Fruit fly (Drosophila melanogaster) S2 (cell line): ENCODE data around the gene CG3662.

Experiments used
- CG8478 ChIP-seq: fragments of >200 bp; optimal IDR thresholded peaks from 2 replicates; lab custom pipeline; 2018
- CTCF ChIP-seq, 2 experiments: fragments of >200 bp; optimal IDR thresholded peaks; 2 replicates each; lab custom pipeline; 2018

DNA sequence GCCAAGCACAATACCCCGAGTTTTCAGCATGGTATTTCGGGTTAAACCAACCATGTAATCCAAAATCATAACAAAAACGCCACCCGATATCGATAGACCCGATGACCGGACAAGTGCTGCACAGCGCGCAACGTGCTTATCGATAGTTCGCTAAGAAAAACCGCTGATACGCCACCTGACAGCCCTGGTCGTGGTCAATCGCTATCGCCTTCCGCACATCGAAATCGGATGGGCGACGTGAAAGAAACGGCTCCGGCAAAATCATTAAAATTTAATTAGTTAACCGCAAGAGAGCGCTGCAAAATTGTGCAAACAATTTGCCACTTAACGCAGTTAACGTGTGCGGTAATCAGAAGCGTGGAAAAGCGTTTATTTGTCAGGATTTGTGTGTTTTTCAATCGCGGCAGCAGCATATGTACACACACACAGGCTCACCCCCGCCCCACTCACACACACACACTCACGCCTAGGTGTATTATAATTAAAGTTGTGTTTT, 4.7 kb downstream of the CG3662 start, which contains the start of the genes CG3862 and dock:
- TF ChIP-seq CTCF (optimal IDR thresholded peaks at IDR 0.05; lab: Kevin White, UChicago) = peak; percentile 59 to 65
- no peak for TF ChIP-seq CG8478 (lab: Kevin White, UChicago)
